Fruit fly (Drosophila melanogaster) whole organism: ENCODE measurements around the gene CG12795.

Source experiments
- CG8478 ChIP-seq: fragments of >200 bp; optimal IDR thresholded peaks from 2 replicates; lab custom pipeline; 2018; ENCODE audit warnings: inconsistent platforms
- EcR ChIP-seq, 2 experiments: fragments of >200 bp; optimal IDR thresholded peaks; 2 replicates each; lab custom pipeline; 2017; ENCODE audit warnings: missing biosample characterization in 2 of 2, missing genetic modification characterization in 2 of 2, missing genetic modification reagents in 2 of 2
- psq ChIP-seq: fragments of >200 bp; optimal IDR thresholded peaks from 2 replicates; lab custom pipeline; 2017
- usp ChIP-seq: fragments of >200 bp; optimal IDR thresholded peaks from 2 replicates; lab custom pipeline; 2017; ENCODE audit warnings: missing biosample characterization, missing genetic modification characterization, mixed read lengths

- TF ChIP-seq usp (GFP tag; lab: Kevin White, UChicago) (no peak), EcR (GFP tag; optimal IDR thresholded peaks at IDR 0.05; lab: Kevin White, UChicago) (no peak), CG8478 (no peak), psq (lab: Kevin White, UChicago) (no peak)
Measured at dm6 chr2L:3465918-3466727, 13.9 kb downstream of the CG12795 start, which contains the start of the genes msl-2 and ND-PDSW.
